Worm (Caenorhabditis elegans) whole organism, mixed stage, embryonic: ENCODE results near the gene srg-29.

Source experiments
- ceh-39 ChIP-seq: fragments of 150-350 bp; optimal IDR thresholded peaks from 2 replicates; lab custom pipeline; 2014; ENCODE audit warnings: missing biosample characterization, missing genetic modification characterization
- ces-1 ChIP-seq: fragments of 150-350 bp; optimal IDR thresholded peaks from 2 replicates; lab custom pipeline; 2014; ENCODE audit warnings: missing biosample characterization, missing genetic modification reagents, missing genetic modification characterization
- elt-1 ChIP-seq: sonication (generic microtip); optimal IDR thresholded peaks from 2 replicates; lab custom pipeline; 2017; ENCODE audit warnings: missing genetic modification characterization, mild to moderate bottlenecking, missing compliant biosample characterization, antibody characterized with exemption, moderate library complexity, borderline replicate concordance; ENCODE audit not compliant: insufficient read depth
- elt-3 ChIP-seq: fragments of 150-350 bp; optimal IDR thresholded peaks from 2 replicates; lab custom pipeline; 2014; ENCODE audit warnings: missing biosample characterization, missing genetic modification characterization
- flh-1 ChIP-seq: fragments of 200-800 bp; sonication (Bioruptor generic); optimal IDR thresholded peaks from 2 replicates; lab custom pipeline; 2018; ENCODE audit warnings: mild to moderate bottlenecking, missing genetic modification characterization, moderate library complexity, missing compliant biosample characterization
- ham-2 ChIP-seq: fragments of 200-800 bp; sonication (Bioruptor generic); optimal IDR thresholded peaks from 2 replicates; lab custom pipeline; 2018; ENCODE audit warnings: mild to moderate bottlenecking, missing genetic modification characterization, missing compliant biosample characterization
- lsy-2 ChIP-seq: fragments of 150-350 bp; optimal IDR thresholded peaks from 2 replicates; lab custom pipeline; 2014; ENCODE audit warnings: missing biosample characterization, missing genetic modification characterization
- nhr-12 ChIP-seq: fragments of 150-350 bp; optimal IDR thresholded peaks from 2 replicates; lab custom pipeline; 2014; ENCODE audit warnings: missing biosample characterization, missing genetic modification characterization
- nhr-2 ChIP-seq: fragments of 150-350 bp; optimal IDR thresholded peaks from 2 replicates; lab custom pipeline; 2014; ENCODE audit warnings: missing biosample characterization, missing genetic modification characterization
- nhr-28 ChIP-seq: fragments of 150-350 bp; optimal IDR thresholded peaks from 2 replicates; lab custom pipeline; 2014; ENCODE audit warnings: missing biosample characterization, missing genetic modification characterization
- unc-39 ChIP-seq: fragments of 150-350 bp; optimal IDR thresholded peaks from 2 replicates; lab custom pipeline; 2014; ENCODE audit warnings: missing biosample characterization, missing genetic modification characterization
- unc-62 ChIP-seq: fragments of 150-350 bp; optimal IDR thresholded peaks from 2 replicates; lab custom pipeline; 2014; ENCODE audit warnings: missing biosample characterization, missing genetic modification reagents, missing genetic modification characterization
- ztf-11 ChIP-seq: fragments of 150-350 bp; optimal IDR thresholded peaks from 2 replicates; lab custom pipeline; 2014; ENCODE audit warnings: missing biosample characterization, missing genetic modification characterization

DNA sequence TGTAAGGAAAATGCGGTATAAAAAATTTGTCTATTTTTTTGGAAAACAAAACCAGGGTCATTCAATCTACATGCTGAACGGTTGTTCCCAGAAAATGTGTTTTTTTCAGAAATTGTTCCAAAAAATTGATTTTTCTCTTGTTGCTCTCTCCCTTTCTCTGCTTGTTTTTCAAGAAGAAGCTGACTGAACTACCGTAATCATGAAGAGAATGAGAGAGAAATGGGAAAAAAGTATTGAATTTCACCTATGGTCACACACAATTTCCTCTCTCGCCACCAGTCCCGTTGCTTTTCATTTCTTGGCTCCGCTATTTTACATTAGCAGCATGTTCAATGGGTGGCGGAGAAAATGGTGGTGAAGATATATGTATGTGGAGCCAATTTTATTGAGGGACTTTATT, 14.2 kb upstream of the srg-29 start:
- TF ChIP-seq nhr-28 (no peak), ztf-11 (tag; lab: Kevin White, UChicago) (no peak), lsy-2 (tag; lab: Kevin White, UChicago) (no peak), unc-39 (tag; lab: Kevin White, UChicago) (no peak), ces-1 (GFP tag; lab: Kevin White, UChicago) (no peak), nhr-2 (no peak), ham-2 (GFP tag; lab: Kevin White, UChicago) (no peak), elt-1 (tag; lab: Kevin White, UChicago) (no peak), flh-1 (GFP tag; lab: Kevin White, UChicago) (no peak), nhr-12 (tag; lab: Kevin White, UChicago) (no peak), unc-62 (GFP tag; lab: Kevin White, UChicago) (no peak), ceh-39 (tag; lab: Kevin White, UChicago) (no peak), elt-3 (tag; lab: Kevin White, UChicago) (no peak)
